Fruit fly (Drosophila melanogaster) S2 (cell line): ENCODE measurements around the gene nero.

Experiments used
- CG8478 ChIP-seq: fragments of >200 bp; optimal IDR thresholded peaks from 2 replicates; lab custom pipeline; 2018
- CTCF ChIP-seq, 2 experiments: fragments of >200 bp; optimal IDR thresholded peaks; 2 replicates each; lab custom pipeline; 2018

DNA sequence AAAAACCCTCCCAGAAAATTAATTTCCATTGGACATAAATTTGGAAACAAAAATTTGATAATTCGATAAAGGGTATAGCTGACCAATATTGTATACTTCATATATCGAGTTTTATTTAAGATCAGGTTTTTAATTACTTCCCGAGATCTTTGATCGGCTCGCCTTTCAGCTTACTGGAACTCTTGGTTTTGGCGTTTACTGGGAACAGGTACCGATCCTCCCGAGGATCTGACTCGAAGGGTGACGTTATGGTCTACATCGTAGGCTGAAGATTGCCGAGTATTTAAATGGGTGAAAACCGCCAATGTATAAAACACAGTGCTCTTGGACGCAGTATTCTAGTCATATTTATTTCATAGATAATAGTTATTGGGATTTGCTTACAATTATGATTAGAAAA, 39.1 kb downstream of the nero start, which contains the start of gene CG42693:
- TF ChIP-seq CG8478 (lab: Kevin White, UChicago) = no peak
- TF ChIP-seq CTCF (optimal IDR thresholded peaks at IDR 0.05; lab: Kevin White, UChicago) = no peak
